Worm (Caenorhabditis elegans): Measurements from ENCODE around the gene nob-1.

nob-1 gene

ce11 chrIII:12077456-12077855 lies 6.7 kb downstream of the nob-1 start, which contains the start of gene php-3:
Gene php-3, minus strand, starts transcription at chrIII:12077556.
- TF ChIP-seq lin-15B (tag; optimal IDR thresholded peaks at IDR 0.05), result no peak
- TF ChIP-seq ceh-16 (tag; optimal IDR thresholded peaks at IDR 0.05), result no peak
- TF ChIP-seq egl-5 (tag; optimal IDR thresholded peaks at IDR 0.05), result no peak
- no peak for TF ChIP-seq ztf-11 (tag; optimal IDR thresholded peaks at IDR 0.05)
- TF ChIP-seq ceh-82 (tag; optimal IDR thresholded peaks at IDR 0.05), result no peak
- no peak for TF ChIP-seq aly-2 (tag; optimal IDR thresholded peaks at IDR 0.05)
- no peak for TF ChIP-seq pha-4 (tag; optimal IDR thresholded peaks at IDR 0.05)
- TF ChIP-seq fkh-2 (tag; optimal IDR thresholded peaks at IDR 0.05), result no peak
- no peak for TF ChIP-seq eor-1 (tag; optimal IDR thresholded peaks at IDR 0.05)
- no peak for TF ChIP-seq egl-27 (tag; optimal IDR thresholded peaks at IDR 0.05)
- no peak for TF ChIP-seq nhr-67 (tag; optimal IDR thresholded peaks at IDR 0.05)
- TF ChIP-seq nhr-11 (tag; optimal IDR thresholded peaks at IDR 0.05), result no peak
- no peak for TF ChIP-seq pqm-1 (tag; optimal IDR thresholded peaks at IDR 0.05)
- no peak for TF ChIP-seq nhr-25 (tag; optimal IDR thresholded peaks at IDR 0.05)
- no peak for TF ChIP-seq unc-39 (tag; optimal IDR thresholded peaks at IDR 0.05)
- no peak for TF ChIP-seq mml-1 (tag; optimal IDR thresholded peaks at IDR 0.05)
- no peak for TF ChIP-seq nhr-23 (tag; optimal IDR thresholded peaks at IDR 0.05)
- no peak for TF ChIP-seq lin-39 (tag; optimal IDR thresholded peaks at IDR 0.05)
- TF ChIP-seq nfya-1 (tag; optimal IDR thresholded peaks at IDR 0.05; ENCODE audit: insufficient read depth), result no peak
- TF ChIP-seq nhr-12 (tag; optimal IDR thresholded peaks at IDR 0.05), result no peak

ce11 chrIII:12067736-12068135 lies 16.4 kb downstream of the nob-1 start:
- TF ChIP-seq nfya-1 (tag; optimal IDR thresholded peaks at IDR 0.05; ENCODE audit: insufficient read depth) (peak; percentile 72), nhr-77 (tag; optimal IDR thresholded peaks at IDR 0.05) (no peak)

- TF ChIP-seq unc-62 (GFP tag; optimal IDR thresholded peaks at IDR 0.05) (no peak), ztf-11 (tag; optimal IDR thresholded peaks at IDR 0.05) (no peak), R02D3.7 (tag; optimal IDR thresholded peaks at IDR 0.05) (no peak), egl-27 (tag; optimal IDR thresholded peaks at IDR 0.05) (no peak), lin-15B (tag; optimal IDR thresholded peaks at IDR 0.05) (no peak), nfya-1 (tag; optimal IDR thresholded peaks at IDR 0.05; ENCODE audit: insufficient read depth) (peak; percentile 51), nhr-28 (tag; optimal IDR thresholded peaks at IDR 0.05) (no peak)
Measured at ce11 chrIII:12064494-12064893, 19.6 kb downstream of the nob-1 start.

- no peak for TF ChIP-seq tbx-2 (tag; optimal IDR thresholded peaks at IDR 0.05)
- peak; percentile 63 for TF ChIP-seq nfya-1 (tag; optimal IDR thresholded peaks at IDR 0.05; ENCODE audit: insufficient read depth)
Measured at ce11 chrIII:12063934-12064333, 20.2 kb downstream of the nob-1 start.

- no peak for TF ChIP-seq lin-15B (tag; optimal IDR thresholded peaks at IDR 0.05)
- no peak for TF ChIP-seq ceh-28 (tag; optimal IDR thresholded peaks at IDR 0.05)
- TF ChIP-seq nhr-23 (tag; optimal IDR thresholded peaks at IDR 0.05), result no peak
- TF ChIP-seq ztf-4 (tag; optimal IDR thresholded peaks at IDR 0.05), result no peak
- TF ChIP-seq ceh-16 (tag; optimal IDR thresholded peaks at IDR 0.05), result no peak
- no peak for TF ChIP-seq elt-1 (tag; optimal IDR thresholded peaks at IDR 0.05)
- no peak for TF ChIP-seq ama-1 (optimal IDR thresholded peaks at IDR 0.05)
- no peak for TF ChIP-seq nhr-43 (tag; optimal IDR thresholded peaks at IDR 0.05; ENCODE audit: poor library complexity, severe bottlenecking)
- TF ChIP-seq mml-1 (tag; optimal IDR thresholded peaks at IDR 0.05), result no peak
- no peak for TF ChIP-seq nhr-25 (tag; optimal IDR thresholded peaks at IDR 0.05)
- TF ChIP-seq eor-1 (tag; optimal IDR thresholded peaks at IDR 0.05), result no peak
- TF ChIP-seq nhr-12 (tag; optimal IDR thresholded peaks at IDR 0.05), result no peak
- no peak for TF ChIP-seq hmg-11 (tag; optimal IDR thresholded peaks at IDR 0.05)
- no peak for TF ChIP-seq jun-1 (tag; optimal IDR thresholded peaks at IDR 0.05)
- no peak for TF ChIP-seq elt-3 (tag; optimal IDR thresholded peaks at IDR 0.05)
- no peak for TF ChIP-seq unc-39 (tag; optimal IDR thresholded peaks at IDR 0.05)
- no peak for TF ChIP-seq pha-4 (tag; optimal IDR thresholded peaks at IDR 0.05)
- TF ChIP-seq nhr-237 (tag; optimal IDR thresholded peaks at IDR 0.05), result no peak
- TF ChIP-seq skn-1 (tag; optimal IDR thresholded peaks at IDR 0.05), result no peak
- no peak for TF ChIP-seq nhr-67 (tag; optimal IDR thresholded peaks at IDR 0.05)
Measured at ce11 chrIII:12061413-12061812, 22.7 kb downstream of the nob-1 start, which contains the start of gene zyg-8. Gene zyg-8, plus strand, starts transcription at chrIII:12061713.
